Fruit fly (Drosophila melanogaster) Kc167 (cell line): Measurements from ENCODE around the gene Ns4.

Experiments used
- Myc ChIP-seq: fragments of >200 bp; optimal IDR thresholded peaks from 2 replicates; lab custom pipeline; 2017; ENCODE audit warnings: missing external identifiers
- h ChIP-seq: fragments of >200 bp; optimal IDR thresholded peaks from 3 replicates; lab custom pipeline; 2018; ENCODE audit warnings: missing external identifiers
- psq ChIP-seq: fragments of >200 bp; optimal IDR thresholded peaks from 2 replicates; lab custom pipeline; 2017; ENCODE audit warnings: missing external identifiers

DNA sequence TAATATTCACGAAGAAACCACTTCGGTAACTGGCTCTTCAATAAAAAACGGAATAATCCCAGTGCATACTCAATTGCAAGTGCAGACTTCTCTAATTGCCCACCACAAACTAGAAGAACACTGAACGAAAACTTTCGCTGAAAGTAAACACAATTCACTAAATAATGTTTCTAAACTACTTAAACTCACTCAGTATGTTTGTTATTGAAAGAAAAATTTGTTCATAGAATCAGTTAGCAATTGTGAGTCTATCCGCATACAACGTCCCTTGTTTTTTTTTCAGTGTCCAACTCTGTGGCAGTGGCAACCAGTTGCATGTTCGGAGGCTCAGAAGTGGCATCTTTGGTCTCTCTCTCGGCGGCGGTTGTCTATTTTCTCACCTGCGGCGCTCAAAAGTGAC lies 30.8 kb upstream of the Ns4 start:
- no peak for TF ChIP-seq psq (lab: Kevin White, UChicago)
- TF ChIP-seq Myc = no peak
- no peak for TF ChIP-seq h (lab: Kevin White, UChicago)
